Worm (Caenorhabditis elegans): Measurements from ENCODE around the gene fkh-6.

DNA sequence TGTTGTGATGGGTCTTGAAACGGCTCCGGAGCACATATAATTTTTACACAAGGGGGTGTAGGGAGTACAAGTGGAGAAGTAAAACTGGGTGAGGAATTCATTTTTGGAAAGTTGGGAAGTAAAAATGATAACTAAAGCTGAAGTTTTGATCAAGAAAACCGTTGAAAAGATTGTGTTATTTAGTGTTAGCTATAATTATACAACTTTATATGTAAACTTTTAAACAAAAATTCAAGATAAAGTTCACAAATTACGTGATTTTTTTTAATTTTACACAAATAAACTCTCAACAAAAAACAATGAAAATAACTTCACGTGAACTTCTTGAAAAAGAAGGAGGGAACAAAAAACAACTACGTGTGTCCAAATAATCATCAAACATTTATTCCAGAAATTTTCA, 28.0 kb downstream of the fkh-6 start, which contains the start of the genes H20J04.7 and H20J04.1:
- TF ChIP-seq jun-1 (tag; optimal IDR thresholded peaks at IDR 0.05) (no peak), lin-15B (tag; optimal IDR thresholded peaks at IDR 0.05) (no peak), snpc-4 (tag; optimal IDR thresholded peaks at IDR 0.05) (no peak), ztf-11 (tag; optimal IDR thresholded peaks at IDR 0.05) (no peak), unc-62 (GFP tag; optimal IDR thresholded peaks at IDR 0.05) (no peak), nhr-237 (tag; optimal IDR thresholded peaks at IDR 0.05) (no peak), nfya-1 (tag; optimal IDR thresholded peaks at IDR 0.05; ENCODE audit: insufficient read depth) (no peak), tbx-2 (tag; optimal IDR thresholded peaks at IDR 0.05) (no peak), nhr-11 (tag; optimal IDR thresholded peaks at IDR 0.05) (no peak)

Measured in whole organism, L3 larva.